Worm (Caenorhabditis elegans): Measurements from ENCODE around the gene skr-17.
A peak's percentile ranks its signal among the peaks of the same experiment; 100 is the strongest.

Gene skr-17

DNA sequence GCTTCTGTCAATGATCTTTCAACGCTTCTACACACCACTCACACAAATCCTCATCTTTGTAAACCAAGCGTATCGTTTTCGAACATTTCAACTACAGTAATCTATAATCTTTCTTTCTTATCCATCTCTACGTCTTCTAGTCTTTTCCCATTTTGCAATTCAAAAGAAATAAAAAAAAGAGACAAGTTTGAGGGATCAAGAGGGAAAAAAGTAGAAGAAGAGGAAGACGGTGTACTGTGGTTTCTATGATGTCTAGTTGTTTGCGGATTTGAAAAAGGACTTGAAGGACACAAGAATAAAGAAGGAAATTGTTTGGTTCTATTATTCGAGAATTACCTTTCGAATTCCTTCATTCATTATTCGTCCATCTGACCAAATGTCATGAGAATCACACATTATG lies 9.2 kb downstream of the skr-17 start:
- TF ChIP-seq nhr-12 (tag; optimal IDR thresholded peaks at IDR 0.05) (no peak), nhr-25 (tag; optimal IDR thresholded peaks at IDR 0.05) (peak; percentile 32)

ce11 chrII:7794222-7794621 lies 10.9 kb downstream of the skr-17 start, which contains the start of gene glr-4:
TSS of gene glr-4 (minus strand) at chrII:7794322.
- no peak for TF ChIP-seq sem-4 (tag; optimal IDR thresholded peaks at IDR 0.05)
- TF ChIP-seq R02D3.7 (tag; optimal IDR thresholded peaks at IDR 0.05) = no peak
- TF ChIP-seq ztf-1 (GFP tag; conservative IDR thresholded peaks at IDR 0.05) = no peak
- no peak for TF ChIP-seq nhr-25 (tag; optimal IDR thresholded peaks at IDR 0.05)
- no peak for TF ChIP-seq snpc-4 (tag; optimal IDR thresholded peaks at IDR 0.05)
- no peak for TF ChIP-seq nhr-12 (tag; optimal IDR thresholded peaks at IDR 0.05)
- TF ChIP-seq elt-3 (tag; optimal IDR thresholded peaks at IDR 0.05) = no peak
- TF ChIP-seq nhr-23 (tag; optimal IDR thresholded peaks at IDR 0.05) = no peak
- TF ChIP-seq Y55F3AM.14 (GFP tag; optimal IDR thresholded peaks at IDR 0.05) = no peak
- TF ChIP-seq F13H6.1 (tag; optimal IDR thresholded peaks at IDR 0.05) = no peak
- no peak for TF ChIP-seq mbf-1 (tag; optimal IDR thresholded peaks at IDR 0.05)
- no peak for TF ChIP-seq ceh-82 (tag; optimal IDR thresholded peaks at IDR 0.05)
- no peak for TF ChIP-seq nhr-21 (tag; optimal IDR thresholded peaks at IDR 0.05)
- TF ChIP-seq zag-1 (tag; optimal IDR thresholded peaks at IDR 0.05) = no peak
- no peak for TF ChIP-seq egl-27 (tag; optimal IDR thresholded peaks at IDR 0.05)
- TF ChIP-seq unc-62 (GFP tag; optimal IDR thresholded peaks at IDR 0.05) = no peak
- TF ChIP-seq elt-1 (tag; optimal IDR thresholded peaks at IDR 0.05) = no peak
- no peak for TF ChIP-seq ceh-16 (tag; optimal IDR thresholded peaks at IDR 0.05)

ce11 chrII:7795299-7795698 lies 12.0 kb downstream of the skr-17 start:
- no peak for TF ChIP-seq nhr-23 (tag; optimal IDR thresholded peaks at IDR 0.05)
- no peak for TF ChIP-seq lsy-2 (tag; optimal IDR thresholded peaks at IDR 0.05)
- TF ChIP-seq nhr-11 (tag; optimal IDR thresholded peaks at IDR 0.05) = no peak
- TF ChIP-seq F13H6.1 (tag; optimal IDR thresholded peaks at IDR 0.05) = no peak
- TF ChIP-seq mdl-1 (tag; optimal IDR thresholded peaks at IDR 0.05) = no peak
- no peak for TF ChIP-seq unc-39 (tag; optimal IDR thresholded peaks at IDR 0.05)
- no peak for TF ChIP-seq ceh-16 (tag; optimal IDR thresholded peaks at IDR 0.05)
- TF ChIP-seq elt-3 (tag; optimal IDR thresholded peaks at IDR 0.05) = no peak
- no peak for TF ChIP-seq lin-11 (tag; optimal IDR thresholded peaks at IDR 0.05)
- TF ChIP-seq dmd-4 (tag; optimal IDR thresholded peaks at IDR 0.05) = no peak
- no peak for TF ChIP-seq Y55F3AM.14 (GFP tag; optimal IDR thresholded peaks at IDR 0.05)
- no peak for TF ChIP-seq ZK546.5 (tag; optimal IDR thresholded peaks at IDR 0.05)
- no peak for TF ChIP-seq aly-2 (tag; optimal IDR thresholded peaks at IDR 0.05)

DNA sequence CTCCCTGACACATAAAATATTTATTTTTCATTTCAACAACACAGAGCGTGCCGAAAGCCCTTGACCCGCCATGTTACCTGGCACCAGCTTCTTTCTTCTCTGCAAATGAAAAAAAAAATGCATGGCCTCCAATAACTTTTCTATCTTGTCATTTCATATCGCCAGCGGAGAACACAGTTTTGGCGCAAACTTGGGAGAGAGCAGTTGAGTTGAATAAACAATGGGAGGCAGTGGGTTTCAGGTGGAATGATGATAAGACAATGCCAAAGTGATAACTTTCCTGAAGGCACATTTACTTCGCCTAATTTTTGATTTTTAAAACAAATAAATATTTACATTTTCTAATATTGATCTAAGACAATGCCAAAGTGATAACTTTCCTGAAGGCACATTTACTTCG lies 17.9 kb downstream of the skr-17 start:
- TF ChIP-seq ZK546.5 (tag; optimal IDR thresholded peaks at IDR 0.05) (no peak), fos-1 (tag; optimal IDR thresholded peaks at IDR 0.05) (peak; percentile 17)

ce11 chrII:7801899-7802298 lies 18.6 kb downstream of the skr-17 start:
- TF ChIP-seq nhr-25 (tag; optimal IDR thresholded peaks at IDR 0.05) = peak; percentile 16
- TF ChIP-seq sma-9 (GFP tag; optimal IDR thresholded peaks at IDR 0.05) = peak; percentile 51
- TF ChIP-seq sma-9 (tag; optimal IDR thresholded peaks at IDR 0.05) = no peak
- no peak for TF ChIP-seq lsy-2 (tag; optimal IDR thresholded peaks at IDR 0.05)
- TF ChIP-seq unc-62 (GFP tag; optimal IDR thresholded peaks at IDR 0.05) = no peak
- no peak for TF ChIP-seq crh-2 (tag; optimal IDR thresholded peaks at IDR 0.05)
- TF ChIP-seq ama-1 (optimal IDR thresholded peaks at IDR 0.05) = no peak
- no peak for TF ChIP-seq sem-4 (tag; optimal IDR thresholded peaks at IDR 0.05)
- no peak for TF ChIP-seq nhr-6 (tag; optimal IDR thresholded peaks at IDR 0.05)
- TF ChIP-seq lin-13 (GFP tag; optimal IDR thresholded peaks at IDR 0.05) = no peak
- TF ChIP-seq egl-27 (tag; optimal IDR thresholded peaks at IDR 0.05) = peak; percentile 3
- TF ChIP-seq ceh-16 (tag; optimal IDR thresholded peaks at IDR 0.05) = peak; percentile 98
- peak; percentile 82 for TF ChIP-seq elt-1 (tag; optimal IDR thresholded peaks at IDR 0.05)
- no peak for TF ChIP-seq lin-39 (tag; optimal IDR thresholded peaks at IDR 0.05)

DNA sequence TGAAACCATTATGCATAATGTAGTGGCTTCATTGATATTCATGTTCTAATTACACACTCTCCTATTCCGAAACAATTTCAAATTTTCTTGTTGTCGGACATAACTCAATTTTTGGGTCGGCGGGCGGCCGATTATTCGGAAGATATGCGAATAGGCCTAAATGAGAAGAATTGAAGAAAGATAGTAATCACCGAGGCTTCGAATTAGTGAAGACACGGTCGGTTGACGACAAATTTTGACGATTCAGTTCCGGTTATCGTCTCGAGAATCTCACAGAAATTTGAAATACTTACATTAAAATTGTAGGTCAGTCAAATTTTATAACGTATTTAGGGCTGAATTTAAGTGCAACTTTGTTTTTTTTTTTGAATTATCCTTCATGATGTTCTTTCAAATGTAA lies 19.9 kb downstream of the skr-17 start:
- no peak for TF ChIP-seq R02D3.7 (tag; optimal IDR thresholded peaks at IDR 0.05)
- peak; percentile 17 for TF ChIP-seq elt-1 (tag; optimal IDR thresholded peaks at IDR 0.05)
- peak; percentile 8 for TF ChIP-seq nhr-25 (tag; optimal IDR thresholded peaks at IDR 0.05)
- peak; percentile 85 for TF ChIP-seq ceh-16 (tag; optimal IDR thresholded peaks at IDR 0.05)

All from whole organism, L2 larva.